Worm (Caenorhabditis elegans) whole organism, L2 larva: ENCODE data around the gene T26C12.2.

Experiments
- C34F6.9 ChIP-seq: fragments of 150-350 bp; optimal IDR thresholded peaks from 2 replicates; lab custom pipeline; 2014; ENCODE audit warnings: missing biosample characterization, missing genetic modification characterization
- F13H6.1 ChIP-seq: sonication (generic microtip); optimal IDR thresholded peaks from 2 replicates; lab custom pipeline; 2016; ENCODE audit warnings: missing genetic modification characterization, missing compliant biosample characterization
- R02D3.7 ChIP-seq: fragments of 150-350 bp; optimal IDR thresholded peaks from 2 replicates; lab custom pipeline; 2014; ENCODE audit warnings: missing biosample characterization, missing genetic modification characterization
- Y55F3AM.14 ChIP-seq: fragments of 200-800 bp; sonication (Bioruptor generic); optimal IDR thresholded peaks from 2 replicates; lab custom pipeline; 2018; ENCODE audit warnings: mild to moderate bottlenecking, missing genetic modification characterization, missing compliant biosample characterization
- ZK546.5 ChIP-seq: sonication (generic microtip); optimal IDR thresholded peaks from 2 replicates; lab custom pipeline; 2017; ENCODE audit warnings: missing biosample characterization, missing genetic modification characterization
- alr-1 ChIP-seq: fragments of 150-350 bp; optimal IDR thresholded peaks from 2 replicates; lab custom pipeline; 2014; ENCODE audit warnings: missing biosample characterization, missing genetic modification characterization
- aly-2 ChIP-seq: fragments of 150-350 bp; optimal IDR thresholded peaks from 2 replicates; lab custom pipeline; 2014; ENCODE audit warnings: missing biosample characterization, missing genetic modification characterization
- ama-1 ChIP-seq: fragments of 150-350 bp; optimal IDR thresholded peaks from 2 replicates; lab custom pipeline; 2018; ENCODE audit warnings: inconsistent platforms
- blmp-1 ChIP-seq: sonication (generic microtip); optimal IDR thresholded peaks from 2 replicates; lab custom pipeline; 2017; ENCODE audit warnings: missing genetic modification characterization, mild to moderate bottlenecking, missing compliant biosample characterization, antibody characterized with exemption, moderate library complexity; ENCODE audit not compliant: insufficient read depth
- ceh-16 ChIP-seq: fragments of 150-350 bp; optimal IDR thresholded peaks from 2 replicates; lab custom pipeline; 2014; ENCODE audit warnings: missing biosample characterization, missing genetic modification characterization
- ceh-82 ChIP-seq: fragments of 150-350 bp; optimal IDR thresholded peaks from 2 replicates; lab custom pipeline; 2014; ENCODE audit warnings: missing biosample characterization, missing genetic modification characterization
- crh-2 ChIP-seq: sonication (generic microtip); optimal IDR thresholded peaks from 2 replicates; lab custom pipeline; 2017; ENCODE audit warnings: missing biosample characterization, missing genetic modification characterization
- dmd-4 ChIP-seq: sonication (generic microtip); optimal IDR thresholded peaks from 2 replicates; lab custom pipeline; 2017; ENCODE audit warnings: missing biosample characterization, missing genetic modification characterization
- egl-27 ChIP-seq: sonication (generic microtip); optimal IDR thresholded peaks from 3 replicates; lab custom pipeline; 2017; ENCODE audit warnings: missing biosample characterization, missing genetic modification reagents, missing genetic modification characterization
- elt-1 ChIP-seq: fragments of 150-350 bp; optimal IDR thresholded peaks from 2 replicates; lab custom pipeline; 2014; ENCODE audit warnings: missing biosample characterization, missing genetic modification characterization
- elt-3 ChIP-seq: sonication (generic microtip); optimal IDR thresholded peaks from 2 replicates; lab custom pipeline; 2017; ENCODE audit warnings: missing biosample characterization, missing genetic modification characterization
- fos-1 ChIP-seq: fragments of 150-350 bp; optimal IDR thresholded peaks from 2 replicates; lab custom pipeline; 2014; ENCODE audit warnings: missing biosample characterization, missing genetic modification characterization
- gmeb-1 ChIP-seq: fragments of 150-350 bp; optimal IDR thresholded peaks from 2 replicates; lab custom pipeline; 2014; ENCODE audit warnings: missing biosample characterization, missing genetic modification characterization
- lin-11 ChIP-seq: fragments of 150-350 bp; sonication (generic microtip); optimal IDR thresholded peaks from 2 replicates; lab custom pipeline; 2014; ENCODE audit warnings: missing biosample characterization, missing genetic modification characterization, inconsistent platforms, mixed read lengths
- lin-13 ChIP-seq: fragments of 150-350 bp; optimal IDR thresholded peaks from 2 replicates; lab custom pipeline; 2014; ENCODE audit warnings: missing biosample characterization, missing genetic modification reagents, missing genetic modification characterization
- lin-39 ChIP-seq: fragments of 150-350 bp; optimal IDR thresholded peaks from 2 replicates; lab custom pipeline; 2014; ENCODE audit warnings: missing biosample characterization, missing genetic modification reagents, missing genetic modification characterization
- lsy-2 ChIP-seq, 2 experiments: fragments of 150-350 bp in 1 of 2; sonication (generic microtip) in 1 of 2; optimal IDR thresholded peaks; 2 replicates each; lab custom pipeline; 2014 to 2017; ENCODE audit warnings: missing biosample characterization in 2 of 2, missing genetic modification characterization in 2 of 2
- mab-5 ChIP-seq: fragments of 150-350 bp; optimal IDR thresholded peaks from 2 replicates; lab custom pipeline; 2014; ENCODE audit warnings: missing biosample characterization, missing genetic modification characterization
- mbf-1 ChIP-seq: sonication (generic microtip); optimal IDR thresholded peaks from 2 replicates; lab custom pipeline; 2017; ENCODE audit warnings: missing biosample characterization, missing genetic modification characterization
- mdl-1 ChIP-seq, 2 experiments: fragments of 150-350 bp in 1 of 2; sonication (generic microtip) in 1 of 2; optimal IDR thresholded peaks; 2 replicates each; lab custom pipeline; 2017; ENCODE audit warnings: missing biosample characterization in 2 of 2, missing genetic modification characterization in 2 of 2
- nhr-10 ChIP-seq: sonication (generic microtip); optimal IDR thresholded peaks from 2 replicates; lab custom pipeline; 2017; ENCODE audit warnings: missing biosample characterization, missing genetic modification characterization
- nhr-11 ChIP-seq: fragments of 150-350 bp; optimal IDR thresholded peaks from 2 replicates; lab custom pipeline; 2014; ENCODE audit warnings: missing biosample characterization, missing genetic modification characterization
- nhr-12 ChIP-seq: fragments of 150-350 bp; optimal IDR thresholded peaks from 2 replicates; lab custom pipeline; 2014; ENCODE audit warnings: missing biosample characterization, missing genetic modification characterization
- nhr-129 ChIP-seq: fragments of 150-350 bp; optimal IDR thresholded peaks from 2 replicates; lab custom pipeline; 2014; ENCODE audit warnings: missing biosample characterization, missing genetic modification characterization
- nhr-21 ChIP-seq: fragments of 150-350 bp; optimal IDR thresholded peaks from 2 replicates; lab custom pipeline; 2014; ENCODE audit warnings: missing biosample characterization, missing genetic modification characterization
- nhr-23 ChIP-seq: fragments of 150-350 bp; optimal IDR thresholded peaks from 2 replicates; lab custom pipeline; 2014; ENCODE audit warnings: missing biosample characterization, missing genetic modification reagents, missing genetic modification characterization
- nhr-237 ChIP-seq: fragments of 150-350 bp; optimal IDR thresholded peaks from 2 replicates; lab custom pipeline; 2014; ENCODE audit warnings: missing biosample characterization, missing genetic modification characterization
- nhr-25 ChIP-seq: fragments of 150-350 bp; sonication (generic microtip); optimal IDR thresholded peaks from 3 replicates; lab custom pipeline; 2014; ENCODE audit warnings: missing biosample characterization, missing genetic modification characterization
- nhr-77 ChIP-seq: fragments of 150-350 bp; optimal IDR thresholded peaks from 2 replicates; lab custom pipeline; 2014; ENCODE audit warnings: missing biosample characterization, missing genetic modification characterization
- peb-1 ChIP-seq: fragments of 150-350 bp; optimal IDR thresholded peaks from 2 replicates; lab custom pipeline; 2014; ENCODE audit warnings: missing biosample characterization, missing genetic modification characterization
- sem-4 ChIP-seq: fragments of 150-350 bp; optimal IDR thresholded peaks from 2 replicates; lab custom pipeline; 2014; ENCODE audit warnings: missing biosample characterization, missing genetic modification reagents, missing genetic modification characterization
- skn-1 ChIP-seq: sonication (generic microtip); optimal IDR thresholded peaks from 2 replicates; lab custom pipeline; 2017; ENCODE audit warnings: missing biosample characterization, missing genetic modification characterization
- sma-3 ChIP-seq: sonication (generic microtip); optimal IDR thresholded peaks from 2 replicates; lab custom pipeline; 2016; ENCODE audit warnings: missing genetic modification reagents, missing genetic modification characterization, missing compliant biosample characterization
- sma-9 ChIP-seq, 2 experiments: fragments of 150-350 bp in 1 of 2; sonication (generic microtip) in 1 of 2; optimal IDR thresholded peaks; 2 replicates each; lab custom pipeline; 2014 to 2016; ENCODE audit warnings: missing genetic modification characterization in 2 of 2, mild to moderate bottlenecking in 1 of 2, missing biosample characterization in 1 of 2, missing compliant biosample characterization in 1 of 2, missing genetic modification reagents in 1 of 2, moderate library complexity in 1 of 2
- snpc-4 ChIP-seq: fragments of 150-350 bp; optimal IDR thresholded peaks from 2 replicates; lab custom pipeline; 2014; ENCODE audit warnings: missing biosample characterization, missing genetic modification characterization
- unc-39 ChIP-seq: fragments of 150-350 bp; optimal IDR thresholded peaks from 2 replicates; lab custom pipeline; 2014; ENCODE audit warnings: missing biosample characterization, missing genetic modification characterization
- unc-55 ChIP-seq: fragments of 150-350 bp; sonication (generic microtip); optimal IDR thresholded peaks from 3 replicates; lab custom pipeline; 2014; ENCODE audit warnings: missing biosample characterization, missing genetic modification reagents, missing genetic modification characterization
- unc-62 ChIP-seq: fragments of 150-350 bp; optimal IDR thresholded peaks from 2 replicates; lab custom pipeline; 2014; ENCODE audit warnings: missing biosample characterization, missing genetic modification reagents, missing genetic modification characterization
- zag-1 ChIP-seq: fragments of 150-350 bp; optimal IDR thresholded peaks from 2 replicates; lab custom pipeline; 2014; ENCODE audit warnings: missing biosample characterization, missing genetic modification characterization
- ztf-11 ChIP-seq: sonication (generic microtip); optimal IDR thresholded peaks from 2 replicates; lab custom pipeline; 2017; ENCODE audit warnings: missing biosample characterization, missing genetic modification characterization
- ztf-4 ChIP-seq: fragments of 150-350 bp; optimal IDR thresholded peaks from 2 replicates; lab custom pipeline; 2014; ENCODE audit warnings: missing biosample characterization, missing genetic modification characterization

T26C12.2 gene

ce11 chrIV:3296578-3297549, 31.3 kb upstream of the T26C12.2 start:
- TF ChIP-seq dmd-4 (tag; lab: Kevin White, UChicago) (no peak), ceh-16 (tag; lab: Kevin White, UChicago) (no peak), fos-1 (tag; lab: Kevin White, UChicago) (no peak), R02D3.7 (no peak), peb-1 (tag; lab: Kevin White, UChicago) (no peak), ztf-11 (tag; lab: Kevin White, UChicago) (no peak), lin-39 (tag; lab: Kevin White, UChicago) (no peak), ama-1 (no peak), mbf-1 (tag; lab: Kevin White, UChicago) (no peak), mab-5 (tag; lab: Kevin White, UChicago) (no peak), nhr-129 (tag; lab: Kevin White, UChicago) (no peak), unc-39 (tag; lab: Kevin White, UChicago) (no peak), snpc-4 (tag; lab: Kevin White, UChicago) (no peak), crh-2 (no peak)
- TF ChIP-seq, all 48 proteins: peak for 0

ce11 chrIV:3294553-3295185, 29.1 kb upstream of the T26C12.2 start, which contains the start of gene W08E12.7:
TSS of gene W08E12.7 (plus strand) at chrIV:3295135.
- TF ChIP-seq unc-39 (tag; lab: Kevin White, UChicago), result no peak
- no peak for TF ChIP-seq nhr-23 (tag; lab: Kevin White, UChicago)
- TF ChIP-seq lsy-2 (tag; optimal IDR thresholded peaks at IDR 0.05; lab: Kevin White, UChicago), result peak; percentile 89 to 97
- TF ChIP-seq lin-13 (GFP tag; lab: Kevin White, UChicago), result peak; percentile 96
- TF ChIP-seq gmeb-1 (tag; lab: Kevin White, UChicago), result peak; percentile 93
- TF ChIP-seq mab-5 (tag; lab: Kevin White, UChicago), result peak; percentile 81
- peak; percentile 23 for TF ChIP-seq R02D3.7
- no peak for TF ChIP-seq ceh-82 (tag; lab: Kevin White, UChicago)
- TF ChIP-seq unc-55 (GFP tag; lab: Kevin White, UChicago), result peak; percentile 99
- TF ChIP-seq ztf-4 (tag; lab: Kevin White, UChicago), result peak; percentile 89
- peak; percentile 67 for TF ChIP-seq Y55F3AM.14 (GFP tag; lab: Kevin White, UChicago)
- TF ChIP-seq dmd-4 (tag; lab: Kevin White, UChicago), result no peak
- no peak for TF ChIP-seq elt-3
- TF ChIP-seq snpc-4 (tag; lab: Kevin White, UChicago), result peak; percentile 84
- no peak for TF ChIP-seq nhr-11
- TF ChIP-seq aly-2, result no peak
- peak; percentile 90 for TF ChIP-seq F13H6.1 (tag; lab: Kevin White, UChicago)
- TF ChIP-seq sem-4 (tag; lab: Kevin White, UChicago), result peak; percentile 93
- peak; percentile 84 for TF ChIP-seq ama-1
- TF ChIP-seq nhr-10 (tag; lab: Kevin White, UChicago), result peak; percentile 41
- TF ChIP-seq crh-2, result peak; percentile 97
- TF ChIP-seq nhr-25 (tag; lab: Kevin White, UChicago), result peak; percentile 96
- TF ChIP-seq ztf-11 (tag; lab: Kevin White, UChicago), result peak; percentile 17
- peak; percentile 11 for TF ChIP-seq egl-27 (tag; lab: Kevin White, UChicago)
- peak; percentile 50 for TF ChIP-seq blmp-1
- TF ChIP-seq nhr-77 (tag; lab: Kevin White, UChicago), result peak; percentile 77
- peak; percentile 90 for TF ChIP-seq nhr-21 (tag; lab: Kevin White, UChicago)
- peak; percentile 93 for TF ChIP-seq sma-3 (GFP tag; lab: Kevin White, UChicago)
- peak; percentile 71 for TF ChIP-seq lin-11 (tag; lab: Kevin White, UChicago)
- TF ChIP-seq ceh-16 (tag; lab: Kevin White, UChicago), result no peak
- TF ChIP-seq mbf-1 (tag; lab: Kevin White, UChicago), result no peak
- TF ChIP-seq nhr-12 (tag; lab: Kevin White, UChicago), result no peak
- no peak for TF ChIP-seq peb-1 (tag; lab: Kevin White, UChicago)
- TF ChIP-seq lin-39 (tag; lab: Kevin White, UChicago), result peak; percentile 64
- peak in 1 of 2 experiments; percentile 82 for TF ChIP-seq mdl-1 (tag; optimal IDR thresholded peaks at IDR 0.05; lab: Kevin White, UChicago)
- no peak for TF ChIP-seq unc-62
- peak; percentile 80 for TF ChIP-seq skn-1 (tag; lab: Kevin White, UChicago)
- TF ChIP-seq nhr-237, result peak; percentile 14
- TF ChIP-seq alr-1 (tag; lab: Kevin White, UChicago), result no peak
- TF ChIP-seq sma-9 (GFP tag; optimal IDR thresholded peaks at IDR 0.05; lab: Kevin White, UChicago), result peak; percentile 89
- TF ChIP-seq sma-9 (tag; optimal IDR thresholded peaks at IDR 0.05; lab: Kevin White, UChicago), result no peak
- peak; percentile 95 for TF ChIP-seq fos-1 (tag; lab: Kevin White, UChicago)
- no peak for TF ChIP-seq elt-1 (tag; lab: Kevin White, UChicago)
- TF ChIP-seq zag-1 (tag; lab: Kevin White, UChicago), result peak; percentile 82
- peak; percentile 54 for TF ChIP-seq ZK546.5 (tag; lab: Kevin White, UChicago)
- TF ChIP-seq C34F6.9 (tag; lab: Kevin White, UChicago), result peak; percentile 99
- peak; percentile 96 for TF ChIP-seq nhr-129 (tag; lab: Kevin White, UChicago)
